Worm (Caenorhabditis elegans) whole organism, L4 larva: Measurements from ENCODE around the gene ZK863.1.

Experiments
- F49E8.2 ChIP-seq: sonication (generic microtip); optimal IDR thresholded peaks from 2 replicates; lab custom pipeline; 2016; ENCODE audit warnings: missing compliant biosample characterization, mild to moderate bottlenecking, missing genetic modification characterization, borderline replicate concordance
- egl-27 ChIP-seq: sonication (generic microtip); optimal IDR thresholded peaks from 3 replicates; lab custom pipeline; 2017; ENCODE audit warnings: missing biosample characterization, missing genetic modification reagents, missing genetic modification characterization
- egl-43 ChIP-seq: fragments of 200-800 bp; sonication (Bioruptor generic); IDR thresholded peaks from 2 replicates; pipeline ENCODE4 v1.3.6; 2022; ENCODE audit warnings: missing genetic modification reagents, missing genetic modification characterization, missing compliant biosample characterization
- fkh-10 ChIP-seq: fragments of 150-350 bp; optimal IDR thresholded peaks from 2 replicates; lab custom pipeline; 2014; ENCODE audit warnings: missing biosample characterization, missing genetic modification reagents, missing genetic modification characterization
- hlh-30 ChIP-seq: sonication (generic microtip); optimal IDR thresholded peaks from 2 replicates; lab custom pipeline; 2017; ENCODE audit warnings: antibody characterized with exemption, mild to moderate bottlenecking, missing genetic modification characterization, missing compliant biosample characterization; ENCODE audit not compliant: insufficient read depth
- lin-13 ChIP-seq: fragments of 150-350 bp; optimal IDR thresholded peaks from 2 replicates; lab custom pipeline; 2014; ENCODE audit warnings: missing biosample characterization, missing genetic modification reagents, missing genetic modification characterization
- mep-1 ChIP-seq: fragments of 150-350 bp; sonication (generic microtip); optimal IDR thresholded peaks from 3 replicates; lab custom pipeline; 2014; ENCODE audit warnings: missing biosample characterization, missing genetic modification characterization
- nhr-10 ChIP-seq: fragments of 150-350 bp; optimal IDR thresholded peaks from 2 replicates; lab custom pipeline; 2014; ENCODE audit warnings: missing biosample characterization, missing genetic modification characterization
- nhr-42 ChIP-seq: fragments of 200-800 bp; sonication (Bioruptor generic); IDR thresholded peaks from 2 replicates; pipeline ENCODE4 v1.3.6; 2022; ENCODE audit warnings: missing genetic modification characterization, missing compliant biosample characterization
- pqm-1 ChIP-seq: sonication (generic microtip); optimal IDR thresholded peaks from 2 replicates; lab custom pipeline; 2017; ENCODE audit warnings: missing biosample characterization, missing genetic modification characterization
- snpc-4 ChIP-seq: fragments of 150-350 bp; optimal IDR thresholded peaks from 2 replicates; lab custom pipeline; 2014; ENCODE audit warnings: missing biosample characterization, missing genetic modification characterization
- unc-62 ChIP-seq, 3 experiments: fragments of 150-350 bp in 1 of 3; sonication (generic microtip); optimal IDR thresholded peaks in 2 of 3; peaks in 1 of 3; 1 replicate in 1 of 3; 2 replicates in 2 of 3; lab custom pipeline; 2014 to 2017; ENCODE audit warnings: missing biosample characterization in 3 of 3, missing genetic modification characterization in 3 of 3, missing genetic modification reagents in 3 of 3, missing genotype in 1 of 3

DNA sequence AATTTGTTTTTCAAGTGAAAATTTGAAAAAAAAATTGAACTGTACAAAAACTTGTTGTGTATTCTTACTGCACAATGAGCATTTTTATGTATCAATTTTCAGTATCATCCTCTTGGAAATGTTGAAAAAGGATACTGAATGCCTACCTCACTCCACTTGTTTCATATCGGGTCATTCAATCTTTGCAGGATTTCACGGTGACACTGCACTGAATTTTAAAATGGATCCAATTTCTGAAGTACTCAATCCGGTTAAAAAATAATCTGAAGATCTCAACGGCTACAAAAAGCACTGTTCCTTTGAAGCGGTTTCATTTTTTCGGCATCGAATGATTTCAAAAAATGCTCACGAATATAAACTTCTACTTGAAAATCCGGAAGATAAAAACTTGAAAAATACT is 32.1 kb downstream of the ZK863.1 start:
- TF ChIP-seq lin-13 (no peak), unc-62 (GFP tag; optimal IDR thresholded peaks at IDR 0.05 in 1 of 2; lab: Kevin White, UChicago) (no peak), unc-62 (tag; optimal IDR thresholded peaks at IDR 0.05; lab: Kevin White, UChicago) (no peak), egl-27 (tag; lab: Kevin White, UChicago) (no peak), fkh-10 (GFP tag; lab: Kevin White, UChicago) (no peak), nhr-42 (no peak), F49E8.2 (tag; lab: Kevin White, UChicago) (no peak), pqm-1 (tag; lab: Kevin White, UChicago) (no peak), egl-43 (GFP tag; lab: Robert Waterston, UW) (no peak), mep-1 (tag; lab: Kevin White, UChicago) (no peak), hlh-30 (tag; lab: Kevin White, UChicago) (no peak), nhr-10 (tag; lab: Kevin White, UChicago) (no peak), snpc-4 (tag; lab: Kevin White, UChicago) (no peak)
